Fruit fly (Drosophila melanogaster) whole organism, embryonic: ENCODE measurements around the gene Wdr62.

Source experiments
- ATbp ChIP-seq: fragments of 200-800 bp; sonication (Bioruptor generic); optimal IDR thresholded peaks from 2 replicates; lab custom pipeline; 2017; ENCODE audit warnings: missing biosample characterization, mild to moderate bottlenecking, missing genetic modification characterization, missing genetic modification reagents
- Atf-2 ChIP-seq: fragments of 200-800 bp; sonication (Bioruptor generic); optimal IDR thresholded peaks from 2 replicates; lab custom pipeline; 2016; ENCODE audit warnings: missing biosample characterization, missing genetic modification characterization
- CG1024 ChIP-seq: fragments of 200-800 bp; sonication (Bioruptor generic); IDR thresholded peaks from 2 replicates; pipeline ENCODE4 v1.3.6; 2022; ENCODE audit warnings: missing biosample characterization, missing genetic modification characterization
- CG10321 ChIP-seq: fragments of 200-800 bp; sonication (Bioruptor generic); IDR thresholded peaks from 2 replicates; pipeline ENCODE4 v1.3.6; 2022; ENCODE audit warnings: missing biosample characterization, missing genetic modification characterization
- CG10979 ChIP-seq: fragments of 200-800 bp; sonication (Bioruptor generic); optimal IDR thresholded peaks from 2 replicates; lab custom pipeline; 2018; ENCODE audit warnings: missing biosample characterization, mild to moderate bottlenecking, missing genetic modification characterization, moderate library complexity
- CG12104 ChIP-seq: fragments of 200-800 bp; sonication (Bioruptor generic); optimal IDR thresholded peaks from 3 replicates; lab custom pipeline; 2016; ENCODE audit warnings: missing biosample characterization, missing genetic modification characterization
- CG12391 ChIP-seq: fragments of 200-800 bp; sonication (Bioruptor generic); optimal IDR thresholded peaks from 3 replicates; lab custom pipeline; 2018; ENCODE audit warnings: missing biosample characterization, mild to moderate bottlenecking, missing genetic modification characterization, moderate library complexity
- CG15696 ChIP-seq: fragments of 200-800 bp; sonication (Bioruptor generic); optimal IDR thresholded peaks from 2 replicates; lab custom pipeline; 2019; ENCODE audit warnings: missing biosample characterization, mild to moderate bottlenecking, missing genetic modification characterization, moderate library complexity
- CG1603 ChIP-seq: fragments of 200-800 bp; sonication (Bioruptor generic); optimal IDR thresholded peaks from 2 replicates; lab custom pipeline; 2019; ENCODE audit warnings: missing biosample characterization, mild to moderate bottlenecking, missing genetic modification characterization, moderate library complexity
- CG17385 ChIP-seq: fragments of 200-800 bp; sonication (Bioruptor generic); optimal IDR thresholded peaks from 3 replicates; lab custom pipeline; 2018; ENCODE audit warnings: missing biosample characterization, mild to moderate bottlenecking, missing genetic modification characterization
- CG2712 ChIP-seq: fragments of 200-800 bp; optimal IDR thresholded peaks from 3 replicates; lab custom pipeline; 2019; ENCODE audit warnings: missing biosample characterization, mild to moderate bottlenecking, missing genetic modification characterization, moderate library complexity
- CG30403 ChIP-seq: fragments of 200-800 bp; sonication (Bioruptor generic); optimal IDR thresholded peaks from 3 replicates; lab custom pipeline; 2016; ENCODE audit warnings: missing biosample characterization, missing genetic modification characterization
- CG3838 ChIP-seq: fragments of 200-800 bp; sonication (Bioruptor generic); optimal IDR thresholded peaks from 3 replicates; lab custom pipeline; 2016; ENCODE audit warnings: missing biosample characterization, missing genetic modification characterization
- CG3995 ChIP-seq: fragments of 200-800 bp; sonication (Bioruptor generic); optimal IDR thresholded peaks from 3 replicates; lab custom pipeline; 2016; ENCODE audit warnings: missing biosample characterization, missing genetic modification characterization
- CG7556 ChIP-seq: fragments of 200-800 bp; sonication (Bioruptor generic); optimal IDR thresholded peaks from 2 replicates; lab custom pipeline; 2017; ENCODE audit warnings: missing biosample characterization, mild to moderate bottlenecking, missing genetic modification characterization
- CG7839 ChIP-seq: fragments of 200-800 bp; sonication (Bioruptor generic); optimal IDR thresholded peaks from 3 replicates; lab custom pipeline; 2018; ENCODE audit warnings: missing biosample characterization, mild to moderate bottlenecking, missing genetic modification characterization, moderate library complexity
- D ChIP-seq, 2 experiments: fragments of 200-800 bp in 1 of 2; fragments of >200 bp in 1 of 2; sonication (Bioruptor generic) in 1 of 2; optimal IDR thresholded peaks; 2 replicates in 1 of 2; 3 replicates in 1 of 2; lab custom pipeline; 2017; ENCODE audit warnings: mild to moderate bottlenecking in 1 of 2, missing biosample characterization in 1 of 2, missing genetic modification characterization in 1 of 2, missing genetic modification reagents in 1 of 2
- Ets65A ChIP-seq: fragments of 200-800 bp; sonication (Bioruptor generic); peaks from one replicate; lab custom pipeline; 2016; ENCODE audit warnings: missing biosample characterization, missing genetic modification characterization
- HLH3B ChIP-seq: fragments of 200-800 bp; sonication (Bioruptor generic); IDR thresholded peaks from 2 replicates; pipeline ENCODE4 v1.3.6; 2022; ENCODE audit warnings: missing biosample characterization, missing genetic modification characterization
- HLH4C ChIP-seq: fragments of 200-800 bp; sonication (Bioruptor generic); IDR thresholded peaks from 3 replicates; pipeline ENCODE4 v1.3.6; 2022; ENCODE audit warnings: missing biosample characterization, missing genetic modification characterization; ENCODE audit not compliant: partially characterized antibody
- Hand ChIP-seq: fragments of 200-800 bp; sonication (Bioruptor generic); optimal IDR thresholded peaks from 2 replicates; lab custom pipeline; 2017; ENCODE audit warnings: mild to moderate bottlenecking, missing biosample characterization, missing genetic modification reagents, missing genetic modification characterization
- HmgD ChIP-seq: fragments of 200-800 bp; sonication (Bioruptor generic); optimal IDR thresholded peaks from 3 replicates; lab custom pipeline; 2016; ENCODE audit warnings: missing biosample characterization, missing genetic modification characterization
- Mad ChIP-seq: fragments of 200-800 bp; sonication (Bioruptor generic); optimal IDR thresholded peaks from 2 replicates; lab custom pipeline; 2016; ENCODE audit warnings: missing biosample characterization, missing genetic modification characterization
- Oaz ChIP-seq: fragments of 200-800 bp; sonication (Bioruptor generic); IDR thresholded peaks from 2 replicates; pipeline ENCODE4 v1.3.6; 2022; ENCODE audit warnings: missing biosample characterization, missing genetic modification characterization
- Optix ChIP-seq: fragments of 200-800 bp; sonication (Bioruptor generic); IDR thresholded peaks from 3 replicates; pipeline ENCODE4 v1.3.6; 2022; ENCODE audit warnings: missing biosample characterization, missing genetic modification characterization
- Ptx1 ChIP-seq: fragments of 200-800 bp; sonication (Bioruptor generic); IDR thresholded peaks from 2 replicates; pipeline ENCODE4 v1.3.6; 2022; ENCODE audit warnings: missing biosample characterization, missing genetic modification characterization
- Sin3A ChIP-seq: fragments of >200 bp; optimal IDR thresholded peaks from 2 replicates; lab custom pipeline; 2018
- Sox102F ChIP-seq: fragments of 200-800 bp; sonication (Bioruptor generic); optimal IDR thresholded peaks from 2 replicates; lab custom pipeline; 2018; ENCODE audit warnings: missing biosample characterization, mild to moderate bottlenecking, missing genetic modification characterization, moderate library complexity
- bsh ChIP-seq, 2 experiments: fragments of 200-800 bp; sonication (Bioruptor generic); optimal IDR thresholded peaks; 2 replicates each; lab custom pipeline; 2017 to 2018; ENCODE audit warnings: mild to moderate bottlenecking in 2 of 2, missing biosample characterization in 2 of 2, missing genetic modification characterization in 2 of 2, moderate library complexity in 1 of 2
- croc ChIP-seq: fragments of 200-800 bp; sonication (Bioruptor generic); conservative IDR thresholded peaks from 3 replicates; pipeline ENCODE4 v1.3.6; 2022; ENCODE audit warnings: missing biosample characterization, missing genetic modification characterization
- esg ChIP-seq: fragments of 200-800 bp; sonication (Bioruptor generic); conservative IDR thresholded peaks from 2 replicates; pipeline ENCODE4 v1.3.6; 2022; ENCODE audit warnings: missing biosample characterization, missing genetic modification characterization
- fd64A ChIP-seq: fragments of 200-800 bp; sonication (Bioruptor generic); optimal IDR thresholded peaks from 3 replicates; lab custom pipeline; 2018; ENCODE audit warnings: missing biosample characterization, mild to moderate bottlenecking, missing genetic modification characterization
- gem ChIP-seq: fragments of 200-800 bp; sonication (Bioruptor generic); optimal IDR thresholded peaks from 2 replicates; lab custom pipeline; 2019; ENCODE audit warnings: missing biosample characterization, mild to moderate bottlenecking, missing genetic modification characterization, moderate library complexity
- h ChIP-seq: fragments of >200 bp; optimal IDR thresholded peaks from 2 replicates; lab custom pipeline; 2017
- kay ChIP-seq: fragments of 200-800 bp; sonication (Bioruptor generic); optimal IDR thresholded peaks from 2 replicates; lab custom pipeline; 2016; ENCODE audit warnings: missing biosample characterization, missing genetic modification characterization
- lmd ChIP-seq: fragments of 200-800 bp; sonication (Bioruptor generic); IDR thresholded peaks from 2 replicates; pipeline ENCODE4 v1.3.6; 2022; ENCODE audit warnings: missing biosample characterization, missing genetic modification characterization
- pzg ChIP-seq: fragments of 200-800 bp; sonication (Bioruptor generic); optimal IDR thresholded peaks from 3 replicates; lab custom pipeline; 2018; ENCODE audit warnings: missing biosample characterization, mild to moderate bottlenecking, missing genetic modification characterization, moderate library complexity
- row ChIP-seq: fragments of 200-800 bp; sonication (Bioruptor generic); IDR thresholded peaks from 3 replicates; pipeline ENCODE4 v1.3.6; 2022; ENCODE audit warnings: missing biosample characterization, missing genetic modification characterization
- sens ChIP-seq: fragments of 200-800 bp; sonication (Bioruptor generic); peaks from one replicate; lab custom pipeline; 2016; ENCODE audit warnings: missing biosample characterization, missing genetic modification characterization
- zfh1 ChIP-seq: fragments of 200-800 bp; sonication (Bioruptor generic); IDR thresholded peaks from 3 replicates; pipeline ENCODE4 v1.3.6; 2022; ENCODE audit warnings: missing biosample characterization, missing genetic modification characterization

Gene Wdr62

DNA sequence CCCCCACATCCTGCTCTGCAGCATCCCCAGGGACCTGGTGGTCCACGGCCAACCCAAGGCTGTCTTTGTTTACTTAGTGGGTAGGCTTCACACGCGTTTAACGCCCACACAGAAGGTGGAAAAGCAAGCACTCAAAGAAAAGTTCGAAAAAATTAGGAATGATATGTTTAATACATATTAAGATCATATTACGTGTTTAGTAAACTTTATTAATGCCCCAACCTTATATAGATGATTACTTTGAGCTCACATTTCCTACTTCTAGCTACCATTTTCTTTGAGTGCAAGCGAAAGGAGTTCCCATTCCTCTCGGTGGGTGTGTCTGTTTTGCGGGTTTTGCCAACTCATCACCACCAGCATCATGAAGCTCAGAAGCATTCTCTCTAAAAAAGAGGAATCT, 75.0 kb downstream of the Wdr62 start (continued):
- no peak for TF ChIP-seq HLH4C
- TF ChIP-seq Oaz (GFP tag; lab: Robert Waterston, UW): peak; percentile 34; the same call in 1 of the 2 replicates
- no peak for TF ChIP-seq Atf-2 (GFP tag; lab: Kevin White, UChicago)
- TF ChIP-seq CG17385 (GFP tag; lab: Kevin White, UChicago): peak; percentile 10
- TF ChIP-seq croc (GFP tag; lab: Robert Waterston, UW): 0 out of 3 replicates have a peak, but pooled peaks have one; percentile 22
- TF ChIP-seq Optix (GFP tag; lab: Robert Waterston, UW): no peak
- TF ChIP-seq CG3838 (GFP tag; lab: Kevin White, UChicago): no peak
- 0 out of 2 replicates have a peak, but pooled peaks have one; percentile 10 for TF ChIP-seq HLH3B (GFP tag; lab: Robert Waterston, UW)
- TF ChIP-seq CG12391 (tag; lab: Kevin White, UChicago): peak; percentile 31
- no peak for TF ChIP-seq CG3995 (GFP tag; lab: Kevin White, UChicago)
- no peak for TF ChIP-seq fd64A
- no peak for TF ChIP-seq CG12104 (GFP tag; lab: Kevin White, UChicago)
- TF ChIP-seq pzg: no peak
- TF ChIP-seq CG2712 (tag; lab: Kevin White, UChicago): peak; percentile 0
- no peak for TF ChIP-seq CG7839
- peak; percentile 4 for TF ChIP-seq CG7556
- no peak for TF ChIP-seq h (lab: Kevin White, UChicago)
- TF ChIP-seq CG30403: no peak
- TF ChIP-seq D (optimal IDR thresholded peaks at IDR 0.05; lab: Kevin White, UChicago): no peak
- peak; percentile 17 for TF ChIP-seq D (GFP tag; optimal IDR thresholded peaks at IDR 0.05; lab: Kevin White, UChicago)
- no peak for TF ChIP-seq CG10321
- no peak for TF ChIP-seq CG15696
- TF ChIP-seq Hand (GFP tag; lab: Kevin White, UChicago): no peak
- no peak for TF ChIP-seq HmgD (GFP tag; lab: Kevin White, UChicago)
- no peak for TF ChIP-seq kay (GFP tag; lab: Kevin White, UChicago)
- TF ChIP-seq Ptx1 (GFP tag; lab: Robert Waterston, UW): peak; percentile 55; the same call in 1 of the 2 replicates
- TF ChIP-seq ATbp (GFP tag; lab: Kevin White, UChicago): peak; percentile 47
- TF ChIP-seq Mad (GFP tag; lab: Kevin White, UChicago): no peak

- no peak for TF ChIP-seq esg (GFP tag; lab: Robert Waterston, UW)
- peak; percentile 48 for TF ChIP-seq CG1603 (tag; lab: Kevin White, UChicago)
- peak; percentile 42; the same call in 1 of the 2 replicates for TF ChIP-seq CG1024 (GFP tag; lab: Robert Waterston, UW)
- TF ChIP-seq gem (tag; lab: Kevin White, UChicago): peak; percentile 28
- TF ChIP-seq bsh (GFP tag; optimal IDR thresholded peaks at IDR 0.05; lab: Kevin White, UChicago): peak in 1 of 2 experiments; percentile 23
- no peak for TF ChIP-seq CG12104 (GFP tag; lab: Kevin White, UChicago)
- TF ChIP-seq Sox102F (GFP tag; lab: Kevin White, UChicago): peak; percentile 11
- TF ChIP-seq zfh1 (GFP tag; lab: Robert Waterston, UW): peak; percentile 40; the same call in 1 of the 3 replicates
- peak; percentile 71 for TF ChIP-seq sens (GFP tag; lab: Kevin White, UChicago)
- 0 out of 2 replicates have a peak, but pooled peaks have one; percentile 21 for TF ChIP-seq lmd (GFP tag; lab: Robert Waterston, UW)
- TF ChIP-seq CG10979 (tag; lab: Kevin White, UChicago): peak; percentile 6
- TF ChIP-seq Ets65A (GFP tag; lab: Kevin White, UChicago): peak; percentile 40
- TF ChIP-seq row (GFP tag; lab: Robert Waterston, UW): peak; percentile 37; the same call in 1 of the 3 replicates
- no peak for TF ChIP-seq Sin3A (lab: Kevin White, UChicago)
Observed at dm6 chr2L:1960056-1960455, 75.6 kb downstream of the Wdr62 start.
